Fruit fly (Drosophila melanogaster): ENCODE results near the gene CG15386.

CG15386 gene

DNA sequence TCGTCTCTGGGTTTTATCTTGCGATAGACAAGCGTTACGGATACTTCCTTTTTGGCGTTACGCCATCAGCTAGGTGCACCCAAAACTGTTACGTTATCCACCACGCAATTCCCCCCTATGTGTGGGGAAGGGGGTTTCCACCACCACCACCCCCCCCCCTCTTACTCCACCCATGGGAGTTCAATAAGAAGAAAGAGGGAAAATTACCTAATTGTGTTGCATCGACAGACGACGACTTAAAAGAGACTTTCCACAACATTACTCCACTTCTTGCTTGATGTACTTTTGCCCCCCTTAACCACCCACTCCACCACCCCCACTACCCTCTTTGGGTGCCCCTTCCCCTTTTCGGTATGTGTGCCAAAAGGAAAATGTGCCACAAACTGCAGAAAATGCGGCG lies 43.9 kb downstream of the CG15386 start:
- TF ChIP-seq CG8478 (optimal IDR thresholded peaks at IDR 0.05) (no peak), CTCF (optimal IDR thresholded peaks at IDR 0.05) (no peak)

DNA sequence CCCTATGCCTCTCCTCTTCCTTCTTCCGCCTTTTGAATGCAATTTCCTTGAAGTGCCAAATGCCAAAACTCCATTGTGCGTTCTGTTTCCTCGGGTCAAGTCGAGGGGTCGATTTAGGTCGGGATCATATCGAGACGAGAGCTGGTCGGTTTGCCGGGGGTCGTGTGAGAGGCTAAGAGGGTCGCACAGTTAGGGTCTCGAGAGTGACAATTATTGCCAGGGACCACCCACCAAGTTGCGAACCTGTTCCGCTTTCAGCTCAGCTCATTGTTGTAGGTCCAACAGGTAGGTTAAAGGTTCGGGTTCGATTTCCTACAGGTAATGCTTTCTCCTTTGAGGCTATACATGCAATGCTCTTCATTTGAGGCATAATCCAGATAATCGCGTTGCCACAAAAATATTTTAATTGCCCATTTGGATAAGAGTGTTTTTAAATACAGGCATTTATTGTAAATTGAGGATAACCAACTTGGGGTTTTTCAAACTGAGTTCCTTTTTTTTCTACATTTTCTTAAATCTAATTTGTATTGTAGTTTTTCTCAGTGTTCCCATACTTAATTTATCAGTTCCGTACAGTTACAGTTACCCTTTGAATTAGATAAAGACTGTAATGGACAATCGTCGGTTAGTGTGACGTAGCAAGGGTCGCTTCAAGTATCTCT lies 44.5 kb downstream of the CG15386 start:
- TF ChIP-seq CTCF (optimal IDR thresholded peaks at IDR 0.05) (no peak), CG8478 (optimal IDR thresholded peaks at IDR 0.05) (no peak)

- TF ChIP-seq CTCF (optimal IDR thresholded peaks at IDR 0.05) (no peak), CG8478 (optimal IDR thresholded peaks at IDR 0.05) (no peak)
Measured at dm6 chr2L:2171366-2172078, 45.5 kb downstream of the CG15386 start.

DNA sequence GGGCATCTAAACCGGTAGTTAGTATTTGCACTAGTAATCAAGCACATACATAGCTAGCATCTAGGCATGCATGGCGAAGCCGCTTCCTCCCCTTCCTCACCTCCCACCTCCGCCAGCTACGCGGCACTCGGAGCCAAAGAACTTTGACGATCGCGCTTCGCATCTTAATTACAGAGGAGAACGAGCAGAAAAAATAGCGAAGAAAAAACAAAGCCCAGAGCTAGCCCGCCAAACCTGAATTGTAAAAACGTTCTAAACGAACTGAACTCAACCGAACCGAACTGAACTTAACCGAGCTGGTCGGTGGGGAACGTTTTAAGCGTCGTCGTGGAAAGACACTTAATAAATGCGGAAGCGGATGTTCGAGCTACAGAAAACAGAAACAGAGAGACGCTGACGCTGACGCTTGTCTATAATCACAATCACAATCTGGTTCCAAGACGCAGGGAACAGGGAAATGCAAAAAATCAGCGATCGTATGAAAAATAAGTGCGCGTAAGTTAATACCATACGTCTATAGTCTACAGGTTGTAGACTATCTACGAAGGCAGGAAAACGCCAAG lies 48.1 kb downstream of the CG15386 start:
- TF ChIP-seq CTCF (optimal IDR thresholded peaks at IDR 0.05), result no peak
- no peak for TF ChIP-seq CG8478 (optimal IDR thresholded peaks at IDR 0.05)

DNA sequence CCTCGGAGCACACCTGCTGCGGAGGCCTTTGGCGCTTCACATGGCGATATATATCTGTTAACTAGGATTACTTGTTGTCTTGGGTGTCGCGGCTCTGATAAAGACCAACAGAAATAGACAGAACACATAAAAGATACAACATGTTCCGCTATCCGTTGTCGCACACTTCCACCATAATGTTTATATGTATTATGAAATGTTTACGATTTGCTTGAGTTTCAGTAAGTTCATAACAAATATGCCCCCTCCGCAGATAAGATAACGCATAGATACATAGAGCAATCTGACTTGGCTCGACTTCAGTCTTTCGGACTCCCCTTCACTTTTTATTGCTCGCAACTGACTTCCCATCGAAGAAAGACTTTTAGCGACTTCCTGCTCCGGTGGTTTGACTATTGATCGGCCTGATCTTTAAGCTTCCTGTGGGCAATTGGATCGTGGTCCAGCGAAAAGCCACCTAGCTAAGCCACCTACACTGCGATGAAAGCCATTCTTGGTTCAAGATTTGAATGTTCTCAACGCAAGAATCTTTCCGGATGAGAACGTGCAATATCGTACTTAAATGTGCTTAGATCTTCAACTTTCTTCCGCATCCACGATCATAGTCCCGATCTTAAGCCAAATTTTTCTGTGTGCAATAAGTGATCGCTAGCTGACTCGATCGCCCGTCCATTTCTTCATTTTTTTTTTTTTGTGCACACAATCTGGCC lies 48.7 kb downstream of the CG15386 start:
- TF ChIP-seq CG8478 (optimal IDR thresholded peaks at IDR 0.05) (no peak), CTCF (optimal IDR thresholded peaks at IDR 0.05) (no peak)

DNA sequence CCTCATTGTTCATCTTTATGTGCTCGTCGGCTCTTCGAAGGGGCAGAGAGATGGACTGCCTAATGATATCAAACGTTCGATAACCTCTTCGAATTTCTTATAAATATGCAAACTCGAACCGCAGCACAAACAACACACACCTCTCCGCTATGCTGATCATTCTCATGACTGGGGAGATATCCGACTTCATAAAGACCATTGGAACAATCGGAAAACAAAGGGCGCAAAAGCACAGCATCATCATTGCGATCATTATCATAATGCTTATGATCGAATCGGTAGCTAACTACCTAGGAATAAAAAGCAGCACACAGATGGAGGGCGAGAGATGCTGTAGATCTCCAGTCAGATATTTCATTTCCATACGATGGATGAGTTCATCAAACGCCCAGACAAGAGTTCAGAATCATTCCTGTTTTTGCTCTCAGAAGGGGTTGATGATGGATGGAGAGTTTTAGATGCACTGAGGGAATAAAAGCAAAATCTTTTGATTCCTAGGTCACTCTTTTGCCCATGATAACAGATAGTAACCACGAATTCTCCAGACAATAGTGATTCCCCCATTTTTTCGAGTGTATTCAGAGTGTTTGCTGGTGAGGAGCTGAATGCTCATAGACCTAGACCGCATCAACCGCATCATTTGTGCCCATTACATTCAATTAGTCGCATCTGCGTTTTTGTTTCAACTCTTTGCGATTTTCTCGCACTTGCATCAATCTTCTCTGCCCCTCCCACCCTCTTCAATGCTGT lies 49.9 kb downstream of the CG15386 start:
- TF ChIP-seq CTCF (optimal IDR thresholded peaks at IDR 0.05) (no peak), CG8478 (optimal IDR thresholded peaks at IDR 0.05) (no peak)

Data from S2 (cell line).